Worm (Caenorhabditis elegans) whole organism, young adult: ENCODE measurements around the gene igcm-1.

Experiments
- B0035.1 ChIP-seq: sonication (generic microtip); optimal IDR thresholded peaks from 2 replicates; lab custom pipeline; 2016; ENCODE audit warnings: missing genetic modification characterization, mild to moderate bottlenecking, missing compliant biosample characterization, missing genotype, missing genetic modification reagents
- B0336.3 ChIP-seq: fragments of 200-800 bp; sonication (Bioruptor generic); IDR thresholded peaks from 2 replicates; pipeline ENCODE4 v1.3.6; 2022; ENCODE audit warnings: missing genetic modification characterization, missing compliant biosample characterization
- C17E4.6 ChIP-seq: fragments of 200-800 bp; sonication (Bioruptor generic); IDR thresholded peaks from 2 replicates; pipeline ENCODE4 v1.3.6; 2022; ENCODE audit warnings: missing genetic modification reagents, missing genetic modification characterization, missing compliant biosample characterization
- D2030.7 ChIP-seq: fragments of 200-800 bp; sonication (Bioruptor generic); IDR thresholded peaks from 2 replicates; pipeline ENCODE4 v1.3.6; 2022; ENCODE audit warnings: missing genetic modification reagents, missing genetic modification characterization, missing compliant biosample characterization
- K11D2.4 ChIP-seq: fragments of 200-800 bp; sonication (Bioruptor generic); IDR thresholded peaks from 2 replicates; pipeline ENCODE4 v1.3.6; 2022; ENCODE audit warnings: missing genetic modification reagents, missing genetic modification characterization, missing compliant biosample characterization
- K12H6.12 ChIP-seq: fragments of 200-800 bp; sonication (Bioruptor generic); optimal IDR thresholded peaks from 2 replicates; lab custom pipeline; 2018; ENCODE audit warnings: mild to moderate bottlenecking, missing genetic modification characterization, missing compliant biosample characterization
- T26A5.8 ChIP-seq: sonication (generic microtip); optimal IDR thresholded peaks from 2 replicates; lab custom pipeline; 2016; ENCODE audit warnings: missing genetic modification characterization, missing compliant biosample characterization
- Y53G8AR.9 ChIP-seq: fragments of 200-800 bp; sonication (Bioruptor generic); conservative IDR thresholded peaks from 2 replicates; pipeline ENCODE4 v1.3.6; 2022; ENCODE audit warnings: missing genetic modification reagents, missing genetic modification characterization, missing compliant biosample characterization
- aptf-2 ChIP-seq: fragments of 200-800 bp; sonication (Bioruptor generic); conservative IDR thresholded peaks from 2 replicates; pipeline ENCODE4 v1.3.6; 2022; ENCODE audit warnings: missing genetic modification reagents, missing genetic modification characterization, missing compliant biosample characterization
- attf-3 ChIP-seq: fragments of 200-800 bp; sonication (Bioruptor generic); conservative IDR thresholded peaks from 2 replicates; pipeline ENCODE4 v1.3.6; 2022; ENCODE audit warnings: missing genetic modification reagents, missing genetic modification characterization, missing compliant biosample characterization
- bed-1 ChIP-seq: fragments of 200-800 bp; sonication (Bioruptor generic); IDR thresholded peaks from 2 replicates; pipeline ENCODE4 v1.3.6; 2022; ENCODE audit warnings: missing genetic modification reagents, missing genetic modification characterization, missing compliant biosample characterization
- cebp-2 ChIP-seq: fragments of 200-800 bp; sonication (Bioruptor generic); IDR thresholded peaks from 2 replicates; pipeline ENCODE4 v1.3.6; 2022; ENCODE audit warnings: missing genetic modification characterization, missing compliant biosample characterization
- ceh-27 ChIP-seq: fragments of 200-800 bp; sonication (Bioruptor generic); optimal IDR thresholded peaks from 2 replicates; lab custom pipeline; 2018; ENCODE audit warnings: mild to moderate bottlenecking, missing genetic modification characterization, moderate library complexity, missing compliant biosample characterization
- dpl-1 ChIP-seq: fragments of 150-350 bp; optimal IDR thresholded peaks from 2 replicates; lab custom pipeline; 2014; ENCODE audit warnings: missing biosample characterization, missing genetic modification reagents, missing genetic modification characterization
- ekl-4 ChIP-seq: fragments of 200-800 bp; sonication (Bioruptor generic); IDR thresholded peaks from 2 replicates; pipeline ENCODE4 v1.3.6; 2022; ENCODE audit warnings: missing genetic modification reagents, missing genetic modification characterization, missing compliant biosample characterization
- fkh-3 ChIP-seq: sonication (generic microtip); optimal IDR thresholded peaks from 2 replicates; lab custom pipeline; 2016; ENCODE audit warnings: mild to moderate bottlenecking, missing genetic modification characterization, missing compliant biosample characterization
- hsf-1 ChIP-seq: fragments of 200-800 bp; sonication (Bioruptor generic); IDR thresholded peaks from 2 replicates; pipeline ENCODE4 v1.3.6; 2022; ENCODE audit warnings: missing genetic modification reagents, missing genetic modification characterization, missing compliant biosample characterization
- lag-1 ChIP-seq: fragments of 200-800 bp; sonication (Bioruptor generic); IDR thresholded peaks from 2 replicates; pipeline ENCODE4 v1.3.6; 2022; ENCODE audit warnings: missing genetic modification reagents, missing genetic modification characterization, missing compliant biosample characterization
- let-607 ChIP-seq, 2 experiments: fragments of 200-800 bp in 1 of 2; sonication (Bioruptor generic) in 1 of 2; sonication (generic microtip) in 1 of 2; optimal IDR thresholded peaks; 2 replicates each; lab custom pipeline; 2016 to 2018; ENCODE audit warnings: mild to moderate bottlenecking in 2 of 2, missing compliant biosample characterization in 2 of 2, missing genetic modification characterization in 2 of 2, moderate library complexity in 2 of 2, missing genotype in 1 of 2
- lin-35 ChIP-seq, 3 experiments: fragments of 150-350 bp in 2 of 3; sonication (generic microtip) in 1 of 3; optimal IDR thresholded peaks; 2 replicates each; lab custom pipeline; 2014 to 2018; ENCODE audit warnings: missing biosample characterization in 3 of 3, missing genetic modification characterization in 3 of 3, missing genetic modification reagents in 3 of 3
- lin-40 ChIP-seq: sonication (generic microtip); optimal IDR thresholded peaks from 2 replicates; lab custom pipeline; 2016; ENCODE audit warnings: missing genetic modification characterization, mild to moderate bottlenecking, missing compliant biosample characterization, missing genotype, missing genetic modification reagents
- lin-54 ChIP-seq: fragments of 200-800 bp; sonication (Bioruptor generic); optimal IDR thresholded peaks from 2 replicates; lab custom pipeline; 2018; ENCODE audit warnings: mild to moderate bottlenecking, missing genetic modification characterization, missing compliant biosample characterization
- lir-1 ChIP-seq: fragments of 200-800 bp; sonication (Bioruptor generic); conservative IDR thresholded peaks from 2 replicates; pipeline ENCODE4 v1.3.6; 2022; ENCODE audit warnings: missing genetic modification reagents, missing genetic modification characterization, missing compliant biosample characterization
- lsl-1 ChIP-seq: fragments of 200-800 bp; sonication (Bioruptor generic); optimal IDR thresholded peaks from 2 replicates; lab custom pipeline; 2018; ENCODE audit warnings: mild to moderate bottlenecking, missing genetic modification characterization, moderate library complexity, missing compliant biosample characterization
- madf-8 ChIP-seq: fragments of 200-800 bp; sonication (Bioruptor generic); conservative IDR thresholded peaks from 2 replicates; pipeline ENCODE4 v1.3.6; 2022; ENCODE audit warnings: missing genetic modification reagents, missing genetic modification characterization, missing compliant biosample characterization
- mcd-1 ChIP-seq: fragments of 200-800 bp; sonication (Bioruptor generic); IDR thresholded peaks from 2 replicates; pipeline ENCODE4 v1.3.6; 2022; ENCODE audit warnings: missing genetic modification reagents, missing genetic modification characterization, missing compliant biosample characterization
- mel-28 ChIP-seq: sonication (generic microtip); optimal IDR thresholded peaks from 2 replicates; lab custom pipeline; 2016; ENCODE audit warnings: borderline replicate concordance, mild to moderate bottlenecking, missing genetic modification characterization, missing compliant biosample characterization
- mes-4 ChIP-seq: sonication (generic microtip); optimal IDR thresholded peaks from 2 replicates; lab custom pipeline; 2016; ENCODE audit warnings: missing genotype, missing genetic modification characterization, missing compliant biosample characterization
- mxl-1 ChIP-seq: sonication (generic microtip); optimal IDR thresholded peaks from 2 replicates; lab custom pipeline; 2016; ENCODE audit warnings: missing genetic modification characterization, missing compliant biosample characterization
- nfya-2 ChIP-seq: fragments of 200-800 bp; sonication (Bioruptor generic); IDR thresholded peaks from 2 replicates; pipeline ENCODE4 v1.3.6; 2022; ENCODE audit warnings: missing genetic modification reagents, missing genetic modification characterization, missing compliant biosample characterization
- nfyb-1 ChIP-seq: fragments of 200-800 bp; sonication (Bioruptor generic); IDR thresholded peaks from 2 replicates; pipeline ENCODE4 v1.3.6; 2022; ENCODE audit warnings: missing genetic modification reagents, missing genetic modification characterization, missing compliant biosample characterization
- nhr-120 ChIP-seq: fragments of 200-800 bp; sonication (Bioruptor generic); IDR thresholded peaks from 2 replicates; pipeline ENCODE4 v1.3.6; 2022; ENCODE audit warnings: missing genetic modification characterization, missing compliant biosample characterization
- nhr-80 ChIP-seq: sonication (generic microtip); optimal IDR thresholded peaks from 2 replicates; lab custom pipeline; 2016; ENCODE audit warnings: missing genetic modification characterization, missing compliant biosample characterization
- sea-2 ChIP-seq: fragments of 200-800 bp; sonication (Bioruptor generic); IDR thresholded peaks from 2 replicates; pipeline ENCODE4 v1.3.6; 2022; ENCODE audit warnings: missing genetic modification characterization, missing compliant biosample characterization
- snpc-1.3 ChIP-seq: sonication (generic microtip); optimal IDR thresholded peaks from 2 replicates; lab custom pipeline; 2017; ENCODE audit warnings: missing genetic modification characterization, mild to moderate bottlenecking, missing compliant biosample characterization, antibody characterized with exemption, moderate library complexity, missing genotype, missing genetic modification reagents; ENCODE audit not compliant: insufficient read depth
- snpc-3.4 ChIP-seq: sonication (generic microtip); optimal IDR thresholded peaks from 2 replicates; lab custom pipeline; 2017; ENCODE audit warnings: missing genetic modification characterization, mild to moderate bottlenecking, missing compliant biosample characterization, antibody characterized with exemption, moderate library complexity, missing genotype, missing genetic modification reagents
- snpc-4 ChIP-seq, 5 experiments: fragments of 150-350 bp in 1 of 5; sonication (generic microtip) in 4 of 5; optimal IDR thresholded peaks; 2 replicates each; lab custom pipeline; 2014 to 2018; ENCODE audit warnings: missing genetic modification characterization in 5 of 5, missing biosample characterization in 3 of 5, antibody characterized with exemption in 2 of 5, mild to moderate bottlenecking in 2 of 5, missing compliant biosample characterization in 2 of 5, missing genotype in 2 of 5, moderate library complexity in 2 of 5, missing genetic modification reagents in 1 of 5
- somi-1 ChIP-seq: fragments of 200-800 bp; sonication (Bioruptor generic); optimal IDR thresholded peaks from 2 replicates; lab custom pipeline; 2018; ENCODE audit warnings: mild to moderate bottlenecking, missing genetic modification characterization, missing compliant biosample characterization
- sptf-2 ChIP-seq: fragments of 200-800 bp; sonication (Bioruptor generic); optimal IDR thresholded peaks from 2 replicates; lab custom pipeline; 2018; ENCODE audit warnings: mild to moderate bottlenecking, missing genetic modification characterization, missing compliant biosample characterization
- tbp1 ChIP-seq: fragments of 200-800 bp; sonication (Bioruptor generic); optimal IDR thresholded peaks from 2 replicates; lab custom pipeline; 2018; ENCODE audit warnings: mild to moderate bottlenecking, missing genetic modification characterization, missing compliant biosample characterization
- tlf-1 ChIP-seq: fragments of 200-800 bp; sonication (Bioruptor generic); optimal IDR thresholded peaks from 2 replicates; lab custom pipeline; 2018; ENCODE audit warnings: mild to moderate bottlenecking, missing genetic modification characterization, missing compliant biosample characterization
- ztf-18 ChIP-seq: sonication (generic microtip); optimal IDR thresholded peaks from 2 replicates; lab custom pipeline; 2016; ENCODE audit warnings: missing genotype, mild to moderate bottlenecking, missing genetic modification characterization, missing compliant biosample characterization
- ztf-3 ChIP-seq: fragments of 200-800 bp; sonication (Bioruptor generic); optimal IDR thresholded peaks from 2 replicates; lab custom pipeline; 2018; ENCODE audit warnings: mild to moderate bottlenecking, missing genetic modification characterization, missing compliant biosample characterization

The igcm-1 gene

ce11 chrX:834478-834877 is 16.8 kb downstream of the igcm-1 start, which contains the start of gene F39H12.1 (continued):
- TF ChIP-seq ekl-4 (GFP tag; lab: Robert Waterston, UW) (no peak), B0035.1 (tag; lab: Kevin White, UChicago) (no peak), bed-1 (GFP tag; lab: Robert Waterston, UW) (no peak)
- TF ChIP-seq, all 124 proteins: peak for 0

- TF ChIP-seq lin-54 (GFP tag; lab: Kevin White, UChicago) (no peak), D2030.7 (no peak), mel-28 (tag; lab: Kevin White, UChicago) (no peak), fkh-3 (tag; lab: Kevin White, UChicago) (no peak), snpc-1.3 (tag; lab: Kevin White, UChicago) (no peak), ceh-27 (GFP tag; lab: Kevin White, UChicago) (no peak), aptf-2 (GFP tag; lab: Robert Waterston, UW) (no peak), ztf-18 (tag; lab: Kevin White, UChicago) (no peak), snpc-3.4 (tag; lab: Kevin White, UChicago) (no peak), attf-3 (GFP tag; lab: Robert Waterston, UW) (no peak), dpl-1 (GFP tag; lab: Kevin White, UChicago) (no peak), somi-1 (GFP tag; lab: Kevin White, UChicago) (no peak), nfyb-1 (GFP tag; lab: Robert Waterston, UW) (no peak), madf-8 (GFP tag; lab: Robert Waterston, UW) (no peak)
- TF ChIP-seq, all 124 proteins: peak for 0
Observed at ce11 chrX:830185-830584, 21.1 kb downstream of the igcm-1 start.

ce11 chrX:828603-829002 is 22.7 kb downstream of the igcm-1 start, which contains the start of gene wdr-54:
Gene wdr-54 (plus strand): TSS chrX:828903.
- no peak for TF ChIP-seq C17E4.6 (GFP tag; lab: Robert Waterston, UW)
- no peak for TF ChIP-seq K12H6.12 (tag; lab: Kevin White, UChicago)
- TF ChIP-seq let-607 (tag; optimal IDR thresholded peaks at IDR 0.05; lab: Kevin White, UChicago), result no peak
- TF ChIP-seq lir-1, result no peak
- no peak for TF ChIP-seq nhr-120 (GFP tag; lab: Robert Waterston, UW)
- TF ChIP-seq lin-40 (tag; lab: Kevin White, UChicago), result no peak
- TF ChIP-seq mes-4 (tag; lab: Kevin White, UChicago), result no peak
- no peak for TF ChIP-seq sea-2 (GFP tag; lab: Robert Waterston, UW)
- TF ChIP-seq ztf-18 (tag; lab: Kevin White, UChicago), result no peak
- no peak for TF ChIP-seq tlf-1
- no peak for TF ChIP-seq T26A5.8
- no peak for TF ChIP-seq sptf-2 (GFP tag; lab: Kevin White, UChicago)
- TF ChIP-seq lsl-1 (GFP tag; lab: Kevin White, UChicago), result no peak
- TF ChIP-seq snpc-3.4 (tag; lab: Kevin White, UChicago), result no peak
- no peak for TF ChIP-seq nfyb-1 (GFP tag; lab: Robert Waterston, UW)
- no peak for TF ChIP-seq lag-1
- TF ChIP-seq cebp-2 (GFP tag; lab: Robert Waterston, UW), result no peak

DNA sequence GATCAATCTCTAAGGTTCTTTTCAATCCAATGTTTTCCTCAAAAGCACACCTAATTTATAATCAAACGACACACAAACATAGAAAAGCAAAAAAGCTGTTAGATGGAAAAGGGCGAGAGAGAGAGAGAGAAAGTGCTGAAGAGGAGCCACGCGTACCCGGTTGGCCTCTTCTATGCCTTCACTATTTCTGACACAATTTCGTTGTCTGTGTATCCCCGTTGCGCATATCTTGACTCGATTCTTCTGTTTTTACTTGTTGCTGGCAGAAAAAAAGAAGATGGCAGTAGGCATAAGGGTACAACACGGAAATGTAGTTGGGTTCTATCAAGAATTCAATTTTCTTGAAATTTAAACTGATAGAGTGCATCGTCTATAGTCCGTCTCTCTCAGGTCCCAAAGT is 23.8 kb downstream of the igcm-1 start:
- TF ChIP-seq let-607 (tag; optimal IDR thresholded peaks at IDR 0.05; lab: Kevin White, UChicago), result peak in 1 of 2 experiments; percentile 1
- no peak for TF ChIP-seq B0336.3 (GFP tag; lab: Robert Waterston, UW)
- TF ChIP-seq lin-35 (GFP tag; optimal IDR thresholded peaks at IDR 0.05; lab: Kevin White, UChicago), result no peak
- no peak for TF ChIP-seq snpc-4 (GFP tag; optimal IDR thresholded peaks at IDR 0.05; lab: Kevin White, UChicago)
- no peak for TF ChIP-seq snpc-4 (tag; optimal IDR thresholded peaks at IDR 0.05; lab: Kevin White, UChicago)
- no peak for TF ChIP-seq nfya-2 (GFP tag; lab: Robert Waterston, UW)
- TF ChIP-seq K11D2.4 (GFP tag; lab: Robert Waterston, UW), result no peak
- no peak for TF ChIP-seq Y53G8AR.9 (GFP tag; lab: Robert Waterston, UW)
- TF ChIP-seq mxl-1 (tag; lab: Kevin White, UChicago), result no peak
- TF ChIP-seq nhr-80 (tag; lab: Kevin White, UChicago), result peak; percentile 51
- peak; percentile 4 for TF ChIP-seq tbp1 (GFP tag; lab: Kevin White, UChicago)
- TF ChIP-seq mcd-1 (GFP tag; lab: Robert Waterston, UW), result no peak
- no peak for TF ChIP-seq hsf-1 (GFP tag; lab: Robert Waterston, UW)
- peak; percentile 54 for TF ChIP-seq K12H6.12 (tag; lab: Kevin White, UChicago)
- TF ChIP-seq ceh-27 (GFP tag; lab: Kevin White, UChicago), result peak; percentile 21
- TF ChIP-seq ztf-3 (GFP tag; lab: Kevin White, UChicago), result no peak
